Fruit fly (Drosophila melanogaster) whole organism, embryonic: ENCODE results near the gene CG18747.

Experiments used
- B-H1 ChIP-seq: fragments of 200-800 bp; sonication (Bioruptor generic); IDR thresholded peaks from 3 replicates; pipeline ENCODE4 v1.3.6; 2022; ENCODE audit warnings: missing biosample characterization, missing genetic modification characterization
- CG10147 ChIP-seq: fragments of 200-800 bp; sonication (Bioruptor generic); optimal IDR thresholded peaks from 2 replicates; lab custom pipeline; 2019; ENCODE audit warnings: missing biosample characterization, mild to moderate bottlenecking, missing genetic modification characterization, moderate library complexity
- CG12155 ChIP-seq: fragments of 200-800 bp; sonication (Bioruptor generic); optimal IDR thresholded peaks from 3 replicates; lab custom pipeline; 2016; ENCODE audit warnings: missing biosample characterization, missing genetic modification characterization
- CG1529 ChIP-seq: fragments of 200-800 bp; sonication (Bioruptor generic); optimal IDR thresholded peaks from 3 replicates; lab custom pipeline; 2018; ENCODE audit warnings: missing biosample characterization, missing genetic modification characterization
- CG16815 ChIP-seq: fragments of 200-800 bp; sonication (Bioruptor generic); optimal IDR thresholded peaks from 3 replicates; lab custom pipeline; 2017; ENCODE audit warnings: missing biosample characterization, mild to moderate bottlenecking, missing genetic modification characterization
- CG17361 ChIP-seq: fragments of 200-800 bp; sonication (Bioruptor generic); IDR thresholded peaks from 3 replicates; pipeline ENCODE4 v1.3.6; 2022; ENCODE audit warnings: missing biosample characterization, missing genetic modification characterization
- CG2875 ChIP-seq: fragments of 200-800 bp; sonication (Bioruptor generic); optimal IDR thresholded peaks from 2 replicates; lab custom pipeline; 2017; ENCODE audit warnings: missing biosample characterization, mild to moderate bottlenecking, missing genetic modification characterization, missing genetic modification reagents
- CG32532 ChIP-seq: fragments of 200-800 bp; sonication (Bioruptor generic); IDR thresholded peaks from 2 replicates; pipeline ENCODE4 v1.3.6; 2022; ENCODE audit warnings: missing biosample characterization, missing genetic modification characterization
- CG4360 ChIP-seq: fragments of 200-800 bp; sonication (Bioruptor generic); IDR thresholded peaks from 2 replicates; pipeline ENCODE4 v1.3.6; 2022; ENCODE audit warnings: missing biosample characterization, missing genetic modification characterization
- CG5180 ChIP-seq: fragments of 200-800 bp; sonication (Bioruptor generic); optimal IDR thresholded peaks from 3 replicates; lab custom pipeline; 2017; ENCODE audit warnings: missing biosample characterization, missing genetic modification characterization, mild to moderate bottlenecking, moderate library complexity, missing genetic modification reagents
- CG6175 ChIP-seq: fragments of 200-800 bp; sonication (Bioruptor generic); IDR thresholded peaks from 3 replicates; pipeline ENCODE4 v1.3.6; 2022; ENCODE audit warnings: missing biosample characterization, missing genetic modification characterization
- CG6254 ChIP-seq: fragments of 200-800 bp; sonication (Bioruptor generic); optimal IDR thresholded peaks from 3 replicates; lab custom pipeline; 2017; ENCODE audit warnings: mild to moderate bottlenecking, missing biosample characterization, missing genetic modification reagents, missing genetic modification characterization
- CG6272 ChIP-seq: fragments of 200-800 bp; sonication (Bioruptor generic); IDR thresholded peaks from 2 replicates; pipeline ENCODE4 v1.3.6; 2022; ENCODE audit warnings: missing biosample characterization, missing genetic modification characterization
- CG6654 ChIP-seq: fragments of 200-800 bp; sonication (Bioruptor generic); optimal IDR thresholded peaks from 2 replicates; lab custom pipeline; 2017; ENCODE audit warnings: missing biosample characterization, mild to moderate bottlenecking, missing genetic modification characterization
- CG6854 ChIP-seq: fragments of 200-800 bp; sonication (Bioruptor generic); optimal IDR thresholded peaks from 3 replicates; lab custom pipeline; 2017; ENCODE audit warnings: missing biosample characterization, mild to moderate bottlenecking, missing genetic modification characterization
- CG7556 ChIP-seq: fragments of 200-800 bp; sonication (Bioruptor generic); optimal IDR thresholded peaks from 2 replicates; lab custom pipeline; 2017; ENCODE audit warnings: missing biosample characterization, mild to moderate bottlenecking, missing genetic modification characterization
- CG9727 ChIP-seq: fragments of 200-800 bp; sonication (Bioruptor generic); optimal IDR thresholded peaks from 3 replicates; lab custom pipeline; 2017; ENCODE audit warnings: missing biosample characterization, mild to moderate bottlenecking, missing genetic modification characterization
- CG9817 ChIP-seq: fragments of 200-800 bp; sonication (Bioruptor generic); optimal IDR thresholded peaks from 2 replicates; lab custom pipeline; 2018; ENCODE audit warnings: missing biosample characterization, mild to moderate bottlenecking, missing genetic modification characterization, moderate library complexity
- Chrac-16 ChIP-seq: fragments of 200-800 bp; sonication (Bioruptor generic); optimal IDR thresholded peaks from 3 replicates; lab custom pipeline; 2016; ENCODE audit warnings: missing biosample characterization, missing genetic modification characterization
- Ets65A ChIP-seq: fragments of 200-800 bp; sonication (Bioruptor generic); peaks from one replicate; lab custom pipeline; 2016; ENCODE audit warnings: missing biosample characterization, missing genetic modification characterization
- Fer3 ChIP-seq: fragments of 200-800 bp; sonication (Bioruptor generic); optimal IDR thresholded peaks from 2 replicates; lab custom pipeline; 2018; ENCODE audit warnings: missing biosample characterization, mild to moderate bottlenecking, missing genetic modification characterization, moderate library complexity
- Hr3 ChIP-seq: fragments of 200-800 bp; sonication (Bioruptor generic); optimal IDR thresholded peaks from 3 replicates; lab custom pipeline; 2016; ENCODE audit warnings: missing biosample characterization, missing genetic modification characterization
- Max ChIP-seq: fragments of 200-800 bp; sonication (Bioruptor generic); optimal IDR thresholded peaks from 2 replicates; lab custom pipeline; 2016; ENCODE audit warnings: missing biosample characterization, mild to moderate bottlenecking, missing genetic modification characterization
- NC2β ChIP-seq: fragments of 200-800 bp; sonication (Bioruptor generic); optimal IDR thresholded peaks from 2 replicates; lab custom pipeline; 2016; ENCODE audit warnings: missing biosample characterization, missing genetic modification characterization
- NFAT ChIP-seq: fragments of 200-800 bp; sonication (Bioruptor generic); IDR thresholded peaks from 2 replicates; pipeline ENCODE4 v1.3.6; 2022; ENCODE audit warnings: missing biosample characterization, missing genetic modification characterization
- Nf-YB ChIP-seq: fragments of 200-800 bp; sonication (Bioruptor generic); optimal IDR thresholded peaks from 3 replicates; lab custom pipeline; 2019; ENCODE audit warnings: missing biosample characterization, mild to moderate bottlenecking, missing genetic modification characterization, moderate library complexity
- NfI ChIP-seq: fragments of 200-800 bp; sonication (Bioruptor generic); optimal IDR thresholded peaks from 3 replicates; lab custom pipeline; 2018; ENCODE audit warnings: missing biosample characterization, mild to moderate bottlenecking, missing genetic modification characterization, moderate library complexity
- PHDP ChIP-seq: fragments of 200-800 bp; sonication (Bioruptor generic); optimal IDR thresholded peaks from 3 replicates; lab custom pipeline; 2018; ENCODE audit warnings: missing biosample characterization, mild to moderate bottlenecking, missing genetic modification characterization, moderate library complexity
- Pdp1 ChIP-seq, 2 experiments: fragments of 200-800 bp; sonication (Bioruptor generic); optimal IDR thresholded peaks; 3 replicates each; lab custom pipeline; 2016; ENCODE audit warnings: missing biosample characterization in 2 of 2, missing genetic modification characterization in 2 of 2, mild to moderate bottlenecking in 1 of 2, moderate library complexity in 1 of 2
- Sry-δ ChIP-seq: fragments of 200-800 bp; sonication (Bioruptor generic); optimal IDR thresholded peaks from 2 replicates; lab custom pipeline; 2016; ENCODE audit warnings: missing biosample characterization, missing genetic modification characterization
- Tbp ChIP-seq: fragments of >200 bp; optimal IDR thresholded peaks from 2 replicates; lab custom pipeline; 2018; ENCODE audit warnings: missing biosample characterization, missing genetic modification characterization
- Usf ChIP-seq: fragments of 200-800 bp; sonication (Bioruptor generic); optimal IDR thresholded peaks from 2 replicates; lab custom pipeline; 2017; ENCODE audit warnings: missing genotype, missing biosample characterization, missing genetic modification characterization
- ac ChIP-seq: fragments of 200-800 bp; sonication (Bioruptor generic); optimal IDR thresholded peaks from 3 replicates; lab custom pipeline; 2017; ENCODE audit warnings: missing biosample characterization, mild to moderate bottlenecking, missing genetic modification characterization
- cwo ChIP-seq: fragments of 200-800 bp; sonication (Bioruptor generic); optimal IDR thresholded peaks from 3 replicates; lab custom pipeline; 2017; ENCODE audit warnings: missing biosample characterization, missing genetic modification characterization, mild to moderate bottlenecking, moderate library complexity, missing genetic modification reagents
- da ChIP-seq: fragments of 200-800 bp; sonication (Bioruptor generic); optimal IDR thresholded peaks from 2 replicates; lab custom pipeline; 2016; ENCODE audit warnings: missing biosample characterization, missing genetic modification characterization
- dpn ChIP-seq, 2 experiments: fragments of 200-800 bp; sonication (Bioruptor generic); optimal IDR thresholded peaks; 3 replicates each; lab custom pipeline; 2016; ENCODE audit warnings: missing biosample characterization in 2 of 2, missing genetic modification characterization in 2 of 2
- grau ChIP-seq: fragments of 200-800 bp; optimal IDR thresholded peaks from 3 replicates; lab custom pipeline; 2019; ENCODE audit warnings: missing biosample characterization, mild to moderate bottlenecking, missing genetic modification characterization, moderate library complexity
- gsb-n ChIP-seq: fragments of 200-800 bp; sonication (Bioruptor generic); optimal IDR thresholded peaks from 3 replicates; lab custom pipeline; 2018; ENCODE audit warnings: missing biosample characterization, mild to moderate bottlenecking, missing genetic modification characterization
- hkb ChIP-seq, 2 experiments: fragments of 200-800 bp in 1 of 2; fragments of >200 bp in 1 of 2; sonication (Bioruptor generic) in 1 of 2; IDR thresholded peaks in 1 of 2; optimal IDR thresholded peaks in 1 of 2; 2 replicates each; pipeline versions ENCODE4 v1.3.6 to Lab custom; 2017 to 2022; ENCODE audit warnings: missing biosample characterization in 1 of 2, missing genetic modification characterization in 1 of 2
- ind ChIP-seq: fragments of 200-800 bp; sonication (Bioruptor generic); optimal IDR thresholded peaks from 3 replicates; lab custom pipeline; 2016; ENCODE audit warnings: missing biosample characterization, missing genetic modification characterization
- jigr1 ChIP-seq: fragments of 200-800 bp; sonication (Bioruptor generic); IDR thresholded peaks from 3 replicates; pipeline ENCODE4 v1.3.6; 2022; ENCODE audit warnings: missing biosample characterization, missing genetic modification characterization
- pfk ChIP-seq: fragments of 200-800 bp; sonication (Bioruptor generic); optimal IDR thresholded peaks from 2 replicates; lab custom pipeline; 2018; ENCODE audit warnings: missing biosample characterization, mild to moderate bottlenecking, missing genetic modification characterization, moderate library complexity
- salm ChIP-seq: fragments of 200-800 bp; sonication (Bioruptor generic); optimal IDR thresholded peaks from 2 replicates; lab custom pipeline; 2018; ENCODE audit warnings: missing biosample characterization, mild to moderate bottlenecking, missing genetic modification characterization
- sens-2 ChIP-seq: fragments of 200-800 bp; sonication (Bioruptor generic); IDR thresholded peaks from 2 replicates; pipeline ENCODE4 v1.3.6; 2022; ENCODE audit warnings: missing biosample characterization, missing genetic modification characterization
- sisA ChIP-seq: fragments of 200-800 bp; sonication (Bioruptor generic); IDR thresholded peaks from 2 replicates; pipeline ENCODE4 v1.3.6; 2022; ENCODE audit warnings: missing biosample characterization, missing genetic modification characterization
- twi ChIP-seq: fragments of 200-800 bp; optimal IDR thresholded peaks from 2 replicates; lab custom pipeline; 2019; ENCODE audit warnings: missing biosample characterization, mild to moderate bottlenecking, missing genetic modification characterization, moderate library complexity
- unc-4 ChIP-seq: fragments of 200-800 bp; sonication (Bioruptor generic); IDR thresholded peaks from 2 replicates; pipeline ENCODE4 v1.3.6; 2022; ENCODE audit warnings: missing biosample characterization, missing genetic modification characterization; ENCODE audit not compliant: partially characterized antibody
- wor ChIP-seq: fragments of 200-800 bp; sonication (Bioruptor generic); IDR thresholded peaks from 2 replicates; pipeline ENCODE4 v1.3.6; 2022; ENCODE audit warnings: missing biosample characterization, missing genetic modification characterization
- zen ChIP-seq: fragments of 200-800 bp; sonication (Bioruptor generic); optimal IDR thresholded peaks from 3 replicates; lab custom pipeline; 2018; ENCODE audit warnings: missing biosample characterization, mild to moderate bottlenecking, missing genetic modification characterization, moderate library complexity

CG18747 gene

DNA sequence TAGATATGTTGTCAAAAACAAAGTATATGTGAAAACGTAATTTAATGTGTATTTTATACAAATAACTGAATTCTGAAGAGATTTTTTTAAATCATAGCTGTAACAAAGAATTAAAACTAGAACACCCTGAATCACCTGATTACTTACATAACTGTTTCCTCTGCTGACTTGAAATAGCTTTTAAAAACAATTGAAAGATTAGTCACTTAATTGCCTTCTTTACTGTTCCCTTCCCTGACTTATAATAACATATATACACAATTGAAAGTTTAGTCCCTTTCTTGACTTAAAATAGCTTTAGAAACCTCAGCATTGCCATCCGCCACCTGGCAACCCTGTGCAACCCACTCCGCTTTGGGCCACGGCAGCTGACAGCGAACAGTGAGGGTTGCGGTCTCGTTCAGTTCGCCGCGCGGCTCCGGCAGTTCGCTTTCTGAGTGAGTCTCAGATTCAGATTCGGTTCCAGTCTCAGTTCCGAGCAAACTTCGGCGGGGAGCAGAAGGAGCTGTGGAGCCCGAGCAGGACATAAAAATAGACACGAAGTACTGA, 30.8 kb upstream of the CG18747 start, which contains the start of gene CG34384 (continued):
- TF ChIP-seq CG9817 (tag; lab: Kevin White, UChicago) (peak; percentile 51), CG10147 (peak; percentile 72), Ets65A (GFP tag; lab: Kevin White, UChicago) (peak; percentile 85), B-H1 (GFP tag; lab: Robert Waterston, UW) (no peak), zen (tag; lab: Kevin White, UChicago) (peak; percentile 24), Fer3 (peak; percentile 8), Hr3 (no peak), CG6854 (GFP tag; lab: Kevin White, UChicago) (peak; percentile 65), dpn (GFP tag; optimal IDR thresholded peaks at IDR 0.05; lab: Kevin White, UChicago) (peak; percentile 36 to 54), CG12155 (GFP tag; lab: Kevin White, UChicago) (peak; percentile 46), Pdp1 (GFP tag; optimal IDR thresholded peaks at IDR 0.05; lab: Kevin White, UChicago) (peak; percentile 21 to 51), ac (GFP tag; lab: Kevin White, UChicago) (no peak), Usf (peak; percentile 13), jigr1 (GFP tag; lab: Robert Waterston, UW) (no peak), CG9727 (GFP tag; lab: Kevin White, UChicago) (peak; percentile 82), Tbp (GFP tag; lab: Kevin White, UChicago) (no peak), NfI (GFP tag; lab: Kevin White, UChicago) (peak; percentile 19), PHDP (tag; lab: Kevin White, UChicago) (peak; percentile 16), CG6175 (no peak), grau (tag; lab: Kevin White, UChicago) (peak; percentile 60), CG7556 (GFP tag; lab: Kevin White, UChicago) (peak; percentile 93), ind (GFP tag; lab: Kevin White, UChicago) (peak; percentile 59), CG6272 (0 out of 2 replicates have a peak, but pooled peaks have one; percentile 20), salm (no peak), NFAT (GFP tag; lab: Robert Waterston, UW) (peak; percentile 41; the same call in 1 of the 2 replicates), cwo (GFP tag; lab: Kevin White, UChicago) (peak; percentile 69), CG6654 (GFP tag; lab: Kevin White, UChicago) (peak; percentile 30), da (GFP tag; lab: Kevin White, UChicago) (no peak), CG5180 (GFP tag; lab: Kevin White, UChicago) (peak; percentile 48), CG32532 (0 out of 2 replicates have a peak, but pooled peaks have one; percentile 36), wor (GFP tag; lab: Robert Waterston, UW) (no peak), CG4360 (GFP tag; lab: Robert Waterston, UW) (no peak), twi (no peak), CG17361 (GFP tag; lab: Robert Waterston, UW) (peak; percentile 87), CG1529 (GFP tag; lab: Kevin White, UChicago) (no peak), gsb-n (tag; lab: Kevin White, UChicago) (no peak), Chrac-16 (GFP tag; lab: Kevin White, UChicago) (peak; percentile 14), CG2875 (GFP tag; lab: Kevin White, UChicago) (no peak), pfk (GFP tag; lab: Kevin White, UChicago) (no peak), CG6254 (GFP tag; lab: Kevin White, UChicago) (peak; percentile 28), hkb (optimal IDR thresholded peaks at IDR 0.05; lab: Kevin White, UChicago) (no peak), hkb (GFP tag; IDR thresholded peaks at IDR 0.05; lab: Robert Waterston, UW) (peak; percentile 41; the same call in 1 of the 2 replicates), NC2β (GFP tag; lab: Kevin White, UChicago) (peak; percentile 22), unc-4 (GFP tag; lab: Robert Waterston, UW) (no peak), sisA (GFP tag; lab: Robert Waterston, UW) (peak; percentile 17; the same call in 1 of the 2 replicates), CG16815 (peak; percentile 35), sens-2 (GFP tag; lab: Robert Waterston, UW) (no peak), Sry-δ (peak; percentile 21), Max (GFP tag; lab: Kevin White, UChicago) (peak; percentile 39), Nf-YB (GFP tag; lab: Kevin White, UChicago) (peak; percentile 18)
